Fruit fly (Drosophila melanogaster) whole organism, pupa: ENCODE measurements around the gene Sse.

Experiments used
- CG10348 ChIP-seq: fragments of 200-800 bp; sonication (Bioruptor generic); IDR thresholded peaks from 2 replicates; pipeline ENCODE4 v1.3.6; 2022; ENCODE audit warnings: missing biosample characterization, missing genetic modification characterization
- CG12605 ChIP-seq: fragments of 200-800 bp; sonication (Bioruptor generic); IDR thresholded peaks from 2 replicates; pipeline ENCODE4 v1.3.6; 2022; ENCODE audit warnings: missing biosample characterization, missing genetic modification characterization
- CG13204 ChIP-seq: fragments of 200-800 bp; sonication (Bioruptor generic); optimal IDR thresholded peaks from 2 replicates; lab custom pipeline; 2018; ENCODE audit warnings: missing biosample characterization, mild to moderate bottlenecking, missing genetic modification characterization, moderate library complexity
- CG15710 ChIP-seq: fragments of 200-800 bp; sonication (Bioruptor generic); optimal IDR thresholded peaks from 2 replicates; lab custom pipeline; 2018; ENCODE audit warnings: missing biosample characterization, mild to moderate bottlenecking, missing genetic modification characterization, moderate library complexity
- CG17806 ChIP-seq: fragments of 200-800 bp; sonication (Bioruptor generic); optimal IDR thresholded peaks from 2 replicates; lab custom pipeline; 2018; ENCODE audit warnings: missing biosample characterization, mild to moderate bottlenecking, missing genetic modification characterization, moderate library complexity
- CG32121 ChIP-seq: fragments of 200-800 bp; sonication (Bioruptor generic); IDR thresholded peaks from 2 replicates; pipeline ENCODE4 v1.3.6; 2022; ENCODE audit warnings: missing biosample characterization, missing genetic modification characterization
- CG34367 ChIP-seq: fragments of 200-800 bp; sonication (Bioruptor generic); optimal IDR thresholded peaks from 2 replicates; lab custom pipeline; 2018; ENCODE audit warnings: missing biosample characterization, mild to moderate bottlenecking, missing genetic modification characterization
- CG4496 ChIP-seq: fragments of 200-800 bp; sonication (Bioruptor generic); IDR thresholded peaks from 3 replicates; pipeline ENCODE4 v1.3.6; 2022; ENCODE audit warnings: missing biosample characterization, missing genetic modification characterization
- CG8159 ChIP-seq: fragments of 200-800 bp; sonication (Bioruptor generic); optimal IDR thresholded peaks from 3 replicates; lab custom pipeline; 2018; ENCODE audit warnings: missing biosample characterization, mild to moderate bottlenecking, missing genetic modification characterization, moderate library complexity
- CG8301 ChIP-seq: fragments of 200-800 bp; sonication (Bioruptor generic); optimal IDR thresholded peaks from 2 replicates; lab custom pipeline; 2018; ENCODE audit warnings: missing biosample characterization, mild to moderate bottlenecking, missing genetic modification characterization
- CG9948 ChIP-seq: fragments of 200-800 bp; sonication (Bioruptor generic); optimal IDR thresholded peaks from 2 replicates; lab custom pipeline; 2018; ENCODE audit warnings: missing biosample characterization, mild to moderate bottlenecking, missing genetic modification characterization, moderate library complexity
- EcR ChIP-seq: fragments of 200-800 bp; sonication (Bioruptor generic); optimal IDR thresholded peaks from 3 replicates; lab custom pipeline; 2019; ENCODE audit warnings: missing biosample characterization, missing genetic modification characterization, mild to moderate bottlenecking, moderate library complexity, missing genetic modification reagents
- Ets98B ChIP-seq: fragments of 200-800 bp; sonication (Bioruptor generic); IDR thresholded peaks from 2 replicates; pipeline ENCODE4 v1.3.6; 2022; ENCODE audit warnings: missing biosample characterization, missing genetic modification characterization
- Pif1A ChIP-seq: fragments of 200-800 bp; sonication (Bioruptor generic); optimal IDR thresholded peaks from 3 replicates; lab custom pipeline; 2016; ENCODE audit warnings: missing biosample characterization, missing genetic modification characterization
- Pif1B ChIP-seq: fragments of 200-800 bp; sonication (Bioruptor generic); optimal IDR thresholded peaks from 3 replicates; lab custom pipeline; 2016; ENCODE audit warnings: missing biosample characterization, missing genetic modification characterization
- Snoo ChIP-seq: fragments of 200-800 bp; sonication (Bioruptor generic); optimal IDR thresholded peaks from 3 replicates; lab custom pipeline; 2017; ENCODE audit warnings: missing biosample characterization, mild to moderate bottlenecking, missing genetic modification characterization, inconsistent platforms
- fd96Ca ChIP-seq: fragments of 200-800 bp; sonication (Bioruptor generic); IDR thresholded peaks from 3 replicates; pipeline ENCODE4 v1.3.6; 2022; ENCODE audit warnings: missing biosample characterization, missing genetic modification characterization
- gl ChIP-seq: fragments of 200-800 bp; sonication (Bioruptor generic); optimal IDR thresholded peaks from 2 replicates; lab custom pipeline; 2018; ENCODE audit warnings: missing biosample characterization, mild to moderate bottlenecking, missing genetic modification characterization
- rn ChIP-seq: fragments of 200-800 bp; sonication (Bioruptor generic); IDR thresholded peaks from 2 replicates; pipeline ENCODE4 v1.3.6; 2022; ENCODE audit warnings: missing biosample characterization, missing genetic modification characterization

Gene Sse

DNA sequence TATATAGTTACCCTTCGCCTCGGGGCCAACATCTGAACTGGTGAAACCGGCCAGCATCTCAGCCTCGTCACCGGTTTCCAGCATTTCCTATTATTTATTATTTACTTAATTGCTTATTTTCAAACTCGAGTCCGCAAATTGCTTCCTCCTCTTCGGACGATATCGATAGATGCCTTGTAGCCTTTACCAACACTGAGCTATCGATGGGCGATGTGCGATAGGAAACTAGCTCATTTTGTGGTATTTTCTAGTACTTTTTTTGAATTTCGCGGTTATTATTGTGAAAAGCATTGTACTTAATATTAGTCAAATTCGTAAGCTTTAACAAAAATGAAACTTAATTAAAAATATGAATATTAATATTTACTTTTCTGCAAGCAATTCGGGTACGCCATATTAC is at the start of gene Sse:
Gene Sse, minus strand, starts transcription at position 177 of the 400 bp plus-strand sequence.
- TF ChIP-seq CG4496 (GFP tag; lab: Robert Waterston, UW) = no peak
- no peak for TF ChIP-seq CG8159 (tag; lab: Kevin White, UChicago)
- no peak for TF ChIP-seq CG34367 (tag; lab: Kevin White, UChicago)
- no peak for TF ChIP-seq fd96Ca
- TF ChIP-seq CG13204 (GFP tag; lab: Kevin White, UChicago) = no peak
- TF ChIP-seq CG32121 (GFP tag; lab: Robert Waterston, UW) = no peak
- no peak for TF ChIP-seq Pif1A
- TF ChIP-seq gl (tag; lab: Kevin White, UChicago) = no peak
- no peak for TF ChIP-seq CG17806 (tag; lab: Kevin White, UChicago)
- no peak for TF ChIP-seq rn (GFP tag; lab: Robert Waterston, UW)
- no peak for TF ChIP-seq Ets98B (GFP tag; lab: Robert Waterston, UW)
- TF ChIP-seq CG8301 (tag; lab: Kevin White, UChicago) = no peak
- no peak for TF ChIP-seq CG10348 (GFP tag; lab: Robert Waterston, UW)
- no peak for TF ChIP-seq CG15710 (tag; lab: Kevin White, UChicago)
- no peak for TF ChIP-seq CG12605 (GFP tag; lab: Robert Waterston, UW)
- TF ChIP-seq Pif1B = no peak
- TF ChIP-seq, all 21 proteins: peak for 0

DNA sequence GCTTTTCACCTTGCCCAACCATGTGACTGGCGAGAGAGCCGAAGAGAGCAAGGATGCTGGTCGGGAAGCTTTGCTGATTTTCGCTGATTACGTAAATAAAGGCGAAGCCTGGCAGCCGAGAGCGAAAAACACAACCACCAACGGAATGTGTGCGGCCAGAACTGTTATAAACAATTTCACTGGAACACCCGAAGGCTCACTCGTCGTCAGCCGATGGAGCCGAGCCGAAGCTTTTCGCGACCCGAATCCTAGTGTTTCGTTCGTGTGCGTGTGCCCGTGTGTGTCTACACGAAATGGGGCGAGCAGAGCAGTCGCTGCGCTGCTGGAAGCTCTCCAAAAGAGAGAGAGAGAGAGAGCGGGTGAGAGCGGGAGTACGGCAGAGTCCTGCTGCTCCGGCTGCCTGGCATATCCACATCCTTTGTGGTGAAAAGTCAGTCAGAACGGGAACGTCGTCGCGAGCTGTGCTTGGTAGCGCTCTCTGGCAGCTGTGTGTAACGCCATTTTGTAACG is 29.0 kb upstream of the Sse start:
- TF ChIP-seq Pif1B (no peak), Pif1A (no peak), CG10348 (GFP tag; lab: Robert Waterston, UW) (no peak), CG8159 (tag; lab: Kevin White, UChicago) (no peak), CG4496 (GFP tag; lab: Robert Waterston, UW) (no peak), EcR (no peak), gl (tag; lab: Kevin White, UChicago) (no peak), fd96Ca (no peak)

DNA sequence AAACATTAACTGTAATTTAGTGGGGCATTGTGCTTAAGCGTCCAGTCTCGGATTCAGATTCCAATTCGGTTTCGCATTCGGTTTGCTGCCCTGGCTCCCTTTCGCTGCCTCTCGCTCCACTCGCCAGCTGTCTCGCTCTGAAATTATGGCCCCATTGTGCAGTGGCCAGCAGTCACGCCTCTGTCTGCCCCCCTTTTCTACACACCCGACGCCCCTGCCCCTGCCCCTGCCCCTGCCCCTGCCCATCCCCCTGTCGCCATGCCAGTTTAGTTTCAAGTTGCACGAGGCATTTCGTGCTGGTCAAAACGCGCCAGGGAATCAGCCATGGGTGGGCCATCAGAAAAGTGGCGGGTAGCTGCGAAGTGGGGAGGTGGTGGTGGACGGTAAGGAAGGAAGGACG is 24.2 kb upstream of the Sse start:
- TF ChIP-seq CG17806 (tag; lab: Kevin White, UChicago) (no peak), CG12605 (GFP tag; lab: Robert Waterston, UW) (no peak), fd96Ca (no peak), CG8159 (tag; lab: Kevin White, UChicago) (no peak), CG34367 (tag; lab: Kevin White, UChicago) (no peak)

DNA sequence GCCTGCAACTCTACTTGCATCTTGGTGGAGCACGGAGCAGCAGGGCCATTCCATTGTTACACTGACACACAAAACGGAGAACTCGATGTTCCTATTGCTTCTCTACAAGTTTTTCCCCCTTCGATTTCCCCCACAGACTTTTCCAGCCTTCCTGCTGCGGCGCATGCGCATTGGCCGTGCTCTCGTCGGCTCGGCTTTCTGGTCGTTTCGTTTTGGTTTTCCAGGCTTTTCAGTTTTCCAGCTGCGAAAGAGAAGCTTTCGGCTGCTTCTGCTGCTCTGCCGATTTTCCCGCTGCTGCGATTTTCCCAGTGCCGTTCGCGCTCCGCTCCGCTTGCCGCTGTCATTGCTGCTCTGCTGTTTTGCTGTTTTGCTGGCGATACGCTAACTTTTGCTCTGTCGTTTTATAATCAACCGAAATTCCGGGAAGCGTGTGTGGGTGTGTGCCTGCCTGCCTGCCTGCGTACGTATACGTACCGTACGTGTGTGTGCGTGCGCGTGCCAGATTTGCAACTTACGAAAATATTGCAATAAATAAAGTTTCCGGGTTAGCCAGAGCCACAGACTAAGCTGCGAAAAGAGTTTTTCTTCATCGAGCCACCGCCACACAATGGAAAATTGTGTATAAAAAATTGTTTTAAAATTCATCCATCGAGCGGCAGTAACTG is 16.3 kb upstream of the Sse start:
- TF ChIP-seq CG10348 (GFP tag; lab: Robert Waterston, UW) (no peak), CG34367 (tag; lab: Kevin White, UChicago) (no peak), CG13204 (GFP tag; lab: Kevin White, UChicago) (peak; percentile 41), Ets98B (GFP tag; lab: Robert Waterston, UW) (no peak), CG9948 (tag; lab: Kevin White, UChicago) (no peak), CG32121 (GFP tag; lab: Robert Waterston, UW) (no peak)

DNA sequence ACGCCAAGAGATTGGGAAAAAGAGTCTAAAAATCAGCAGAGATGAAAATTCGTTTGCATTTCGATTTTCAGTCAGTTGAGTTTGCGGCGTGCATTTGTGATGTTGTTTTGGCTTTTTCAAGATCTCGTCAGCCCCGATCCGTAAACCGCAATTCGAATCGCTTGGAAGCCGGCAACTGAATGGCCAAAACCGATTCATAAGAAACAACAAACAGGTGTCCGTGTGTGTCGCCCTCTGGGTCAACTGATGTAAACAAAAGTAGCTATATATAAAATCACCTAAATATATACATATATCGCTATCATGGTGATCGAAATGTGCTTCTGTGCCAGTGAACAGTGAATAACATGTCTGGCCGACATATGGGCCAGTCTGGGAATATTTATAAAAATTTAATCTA is 4.7 kb upstream of the Sse start:
- TF ChIP-seq CG8159 (tag; lab: Kevin White, UChicago) = no peak

DNA sequence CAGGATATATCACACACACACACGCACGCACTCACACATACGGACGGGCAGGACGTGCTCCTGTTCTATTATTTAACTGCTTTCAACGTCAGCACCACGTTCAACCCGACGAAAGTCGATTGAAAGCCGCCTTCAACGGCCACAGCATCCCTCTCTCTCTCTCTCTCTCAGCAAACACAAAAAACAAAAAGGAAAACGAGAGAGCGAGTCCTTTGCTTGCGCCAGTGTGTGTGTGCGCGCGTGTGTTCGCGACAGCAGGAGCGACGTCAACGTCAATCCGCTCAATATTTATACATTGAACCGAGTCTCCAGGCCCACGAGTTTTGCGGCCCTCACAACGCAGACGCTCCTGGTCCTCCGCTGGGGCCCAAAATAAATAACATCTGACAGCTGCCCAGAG is 3.4 kb upstream of the Sse start:
- TF ChIP-seq gl (tag; lab: Kevin White, UChicago) (no peak), Pif1B (no peak), Ets98B (GFP tag; lab: Robert Waterston, UW) (no peak), CG15710 (tag; lab: Kevin White, UChicago) (no peak)

DNA sequence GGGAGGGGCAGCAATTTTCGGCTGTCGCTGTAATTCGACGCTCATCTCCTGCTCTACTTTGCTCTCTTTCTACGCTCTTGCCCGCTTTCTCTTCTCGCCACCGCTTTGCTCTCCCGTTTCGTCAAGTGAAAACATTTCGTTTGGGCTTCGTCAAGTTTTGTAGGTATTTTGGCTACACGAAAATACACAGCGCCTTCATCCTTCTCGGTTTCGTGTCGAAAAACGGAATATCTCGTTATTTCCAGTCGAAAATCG is 2.6 kb upstream of the Sse start:
- TF ChIP-seq CG12605 (GFP tag; lab: Robert Waterston, UW) = no peak
- no peak for TF ChIP-seq CG32121 (GFP tag; lab: Robert Waterston, UW)
- no peak for TF ChIP-seq Snoo (tag; lab: Kevin White, UChicago)
- TF ChIP-seq CG15710 (tag; lab: Kevin White, UChicago) = no peak
- no peak for TF ChIP-seq CG9948 (tag; lab: Kevin White, UChicago)
- TF ChIP-seq fd96Ca = no peak
- TF ChIP-seq Pif1A = no peak
- TF ChIP-seq CG4496 (GFP tag; lab: Robert Waterston, UW) = no peak
- no peak for TF ChIP-seq CG17806 (tag; lab: Kevin White, UChicago)
- TF ChIP-seq Ets98B (GFP tag; lab: Robert Waterston, UW) = no peak
- no peak for TF ChIP-seq Pif1B
- TF ChIP-seq CG8301 (tag; lab: Kevin White, UChicago) = no peak
- TF ChIP-seq, all 21 proteins: peak for 0
